Fruit fly (Drosophila melanogaster) whole organism, embryonic: ENCODE measurements around the gene CG34347.

Experiments
- CG13894 ChIP-seq: fragments of 200-800 bp; sonication (Bioruptor generic); optimal IDR thresholded peaks from 3 replicates; lab custom pipeline; 2018; ENCODE audit warnings: missing biosample characterization, mild to moderate bottlenecking, missing genetic modification characterization, moderate library complexity
- CG17359 ChIP-seq: fragments of 200-800 bp; sonication (Bioruptor generic); optimal IDR thresholded peaks from 3 replicates; lab custom pipeline; 2018; ENCODE audit warnings: missing biosample characterization, mild to moderate bottlenecking, missing genetic modification characterization, moderate library complexity
- CG7271 ChIP-seq: fragments of 200-800 bp; sonication (Bioruptor generic); optimal IDR thresholded peaks from 2 replicates; lab custom pipeline; 2018; ENCODE audit warnings: missing biosample characterization, mild to moderate bottlenecking, missing genetic modification characterization, moderate library complexity

dm6 chr3R:31312287-31312686 lies 1.3 kb downstream of the CG34347 start:
- TF ChIP-seq CG7271 (tag; lab: Kevin White, UChicago) (no peak), CG13894 (tag; lab: Kevin White, UChicago) (no peak), CG17359 (tag; lab: Kevin White, UChicago) (no peak)
